Worm (Caenorhabditis elegans): Measurements from ENCODE around the gene srxa-1.

Gene srxa-1

DNA sequence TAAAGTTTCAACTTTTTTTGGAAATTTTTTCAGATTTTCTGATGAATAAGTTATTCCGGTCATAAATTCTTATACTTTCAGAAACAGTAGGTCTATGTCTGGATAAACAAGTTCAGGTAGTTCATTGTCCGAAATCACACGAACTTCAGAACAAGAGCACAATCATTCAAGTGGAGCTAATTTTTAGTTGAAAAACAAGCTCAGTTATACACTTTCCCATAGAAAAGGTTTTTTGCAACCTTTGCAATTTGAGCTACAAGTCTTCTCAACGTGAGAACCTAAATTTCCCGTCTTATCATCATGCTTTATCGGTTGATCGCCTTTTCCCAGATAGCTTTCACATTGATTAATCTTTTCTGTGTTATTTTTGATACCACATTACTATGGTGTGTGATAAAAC, at the start of gene srxa-1:
Gene srxa-1 (plus strand): TSS at position 301 of the 400 bp plus-strand sequence.
- TF ChIP-seq unc-62 (GFP tag; optimal IDR thresholded peaks at IDR 0.05 in 1 of 2) (peak in 1 of 2 experiments; percentile 2), unc-62 (tag; optimal IDR thresholded peaks at IDR 0.05) (no peak), ctbp-1 (GFP tag; IDR thresholded peaks at IDR 0.05) (no peak)

DNA sequence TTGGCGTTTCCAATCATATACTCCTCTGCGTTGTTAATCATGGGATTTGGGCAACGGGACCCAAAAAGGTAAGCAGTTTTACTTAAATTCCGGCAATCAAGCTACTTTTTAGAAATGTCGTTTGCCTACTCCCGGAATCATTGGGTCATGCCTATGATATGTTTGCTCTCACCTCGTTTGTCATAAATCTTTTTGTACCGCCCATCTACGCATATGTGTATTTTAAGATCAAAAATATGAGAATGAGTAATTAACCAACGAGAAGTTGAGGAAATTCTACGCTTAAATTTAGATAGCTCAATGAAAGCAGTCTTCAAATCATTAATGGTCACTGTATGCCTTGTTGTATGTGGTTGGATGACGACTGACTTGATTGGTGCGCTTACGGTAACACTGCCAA, 49.6 kb upstream of the srxa-1 start:
- TF ChIP-seq egl-43 (GFP tag; IDR thresholded peaks at IDR 0.05) (no peak), unc-62 (GFP tag; optimal IDR thresholded peaks at IDR 0.05 in 1 of 2) (peak in 1 of 2 experiments; percentile 98), unc-62 (tag; optimal IDR thresholded peaks at IDR 0.05) (no peak)

DNA sequence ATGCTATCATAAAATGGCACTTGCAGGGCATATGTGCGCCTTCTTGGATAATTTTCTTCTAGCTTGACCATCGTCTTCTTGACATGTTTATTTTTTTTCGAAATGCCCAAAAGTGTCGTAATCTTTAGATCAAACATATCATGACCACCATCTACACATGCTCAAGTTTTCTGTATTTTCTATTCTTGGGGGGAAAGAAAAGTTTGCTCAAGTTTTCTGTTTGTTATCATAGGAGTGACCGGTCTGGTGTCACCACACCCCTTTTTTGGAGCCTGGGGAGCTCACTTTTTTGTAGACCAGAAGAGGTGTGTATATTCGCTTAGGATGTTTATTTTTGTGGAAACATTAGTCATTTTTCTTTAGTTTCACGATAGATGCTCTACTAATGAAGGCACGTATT, 46.5 kb upstream of the srxa-1 start, which contains the start of gene klf-2:
Gene klf-2 (plus strand): TSS at position 301 of the 400 bp plus-strand sequence.
- TF ChIP-seq F10B5.3 (tag; optimal IDR thresholded peaks at IDR 0.05) (no peak), tra-1 (GFP tag; IDR thresholded peaks at IDR 0.05) (no peak), Y48G9A.11 (GFP tag; IDR thresholded peaks at IDR 0.05) (no peak), nhr-76 (tag; optimal IDR thresholded peaks at IDR 0.05) (no peak), mdt-29 (GFP tag; IDR thresholded peaks at IDR 0.05) (no peak), fkh-10 (GFP tag; optimal IDR thresholded peaks at IDR 0.05) (no peak), ztf-7 (tag; optimal IDR thresholded peaks at IDR 0.05) (no peak), zfp-3 (GFP tag; conservative IDR thresholded peaks at IDR 0.05) (no peak), lin-38 (GFP tag; IDR thresholded peaks at IDR 0.05) (no peak), cey-2 (tag; optimal IDR thresholded peaks at IDR 0.05; ENCODE audit: borderline replicate concordance, insufficient read depth) (no peak), daf-8 (GFP tag; IDR thresholded peaks at IDR 0.05) (no peak), ces-1 (GFP tag; optimal IDR thresholded peaks at IDR 0.05) (no peak), Y75B8A.6 (GFP tag; IDR thresholded peaks at IDR 0.05) (no peak), rbr-2 (tag; optimal IDR thresholded peaks at IDR 0.05) (no peak), dmd-9 (GFP tag; IDR thresholded peaks at IDR 0.05) (no peak), egl-43 (GFP tag; IDR thresholded peaks at IDR 0.05) (no peak), spr-1 (tag; optimal IDR thresholded peaks at IDR 0.05) (no peak)

DNA sequence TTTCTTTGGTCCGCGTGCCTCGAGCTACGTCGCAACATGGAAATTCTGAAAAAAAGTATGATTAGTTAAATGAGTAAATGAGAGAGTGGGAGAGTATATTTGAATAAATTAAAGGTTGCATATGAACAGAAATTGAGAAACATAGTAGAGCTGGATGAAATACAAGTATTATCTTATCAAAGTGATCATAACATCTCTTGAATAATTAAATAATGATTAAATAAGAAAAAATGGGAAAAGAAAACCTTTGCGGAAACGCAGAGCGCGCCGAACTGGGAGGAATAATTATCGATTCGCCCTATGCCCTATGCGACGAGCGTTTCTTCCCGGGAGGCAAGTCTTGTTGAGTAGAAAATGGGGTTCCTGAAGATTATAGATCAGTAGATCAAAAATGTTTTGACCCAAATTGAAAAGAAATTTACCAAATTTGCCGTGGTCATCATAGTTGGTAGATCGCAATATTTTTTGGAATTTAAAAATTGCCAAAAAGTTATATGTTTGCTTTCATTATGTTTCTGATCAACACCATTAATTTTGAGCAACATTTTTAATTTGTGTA, 42.3 kb upstream of the srxa-1 start, which contains the start of gene F53F8.3:
Gene F53F8.3 (minus strand): TSS at position 51 of the 559 bp plus-strand sequence.
- TF ChIP-seq ztf-7 (tag; optimal IDR thresholded peaks at IDR 0.05): no peak
- no peak for TF ChIP-seq snpc-4 (tag; optimal IDR thresholded peaks at IDR 0.05)
- no peak for TF ChIP-seq hlh-11 (tag; optimal IDR thresholded peaks at IDR 0.05)
- no peak for TF ChIP-seq nhr-11 (tag; optimal IDR thresholded peaks at IDR 0.05)
- no peak for TF ChIP-seq lin-13 (GFP tag; optimal IDR thresholded peaks at IDR 0.05)
- no peak for TF ChIP-seq Y5F2A.4 (GFP tag; optimal IDR thresholded peaks at IDR 0.05)
- TF ChIP-seq nhr-111 (GFP tag; optimal IDR thresholded peaks at IDR 0.05): no peak
- no peak for TF ChIP-seq mdl-1 (tag; optimal IDR thresholded peaks at IDR 0.05)
- TF ChIP-seq F44E2.7 (GFP tag; IDR thresholded peaks at IDR 0.05): no peak
- TF ChIP-seq ctbp-1 (GFP tag; IDR thresholded peaks at IDR 0.05): no peak
- no peak for TF ChIP-seq nhr-28 (tag; optimal IDR thresholded peaks at IDR 0.05)
- TF ChIP-seq ceh-28 (tag; optimal IDR thresholded peaks at IDR 0.05): no peak
- TF ChIP-seq T26A8.4 (GFP tag; IDR thresholded peaks at IDR 0.05): no peak
- no peak for TF ChIP-seq spr-1 (tag; optimal IDR thresholded peaks at IDR 0.05)
- TF ChIP-seq nhr-41 (GFP tag; IDR thresholded peaks at IDR 0.05): no peak
- no peak for TF ChIP-seq hmg-1.1 (GFP tag; IDR thresholded peaks at IDR 0.05)
- no peak for TF ChIP-seq ZK337.2 (GFP tag; IDR thresholded peaks at IDR 0.05)
- no peak for TF ChIP-seq mxl-2 (GFP tag; conservative IDR thresholded peaks at IDR 0.05)

Data from whole organism, L4 larva.